Fruit fly (Drosophila melanogaster): Measurements from ENCODE around the gene Gart.

DNA sequence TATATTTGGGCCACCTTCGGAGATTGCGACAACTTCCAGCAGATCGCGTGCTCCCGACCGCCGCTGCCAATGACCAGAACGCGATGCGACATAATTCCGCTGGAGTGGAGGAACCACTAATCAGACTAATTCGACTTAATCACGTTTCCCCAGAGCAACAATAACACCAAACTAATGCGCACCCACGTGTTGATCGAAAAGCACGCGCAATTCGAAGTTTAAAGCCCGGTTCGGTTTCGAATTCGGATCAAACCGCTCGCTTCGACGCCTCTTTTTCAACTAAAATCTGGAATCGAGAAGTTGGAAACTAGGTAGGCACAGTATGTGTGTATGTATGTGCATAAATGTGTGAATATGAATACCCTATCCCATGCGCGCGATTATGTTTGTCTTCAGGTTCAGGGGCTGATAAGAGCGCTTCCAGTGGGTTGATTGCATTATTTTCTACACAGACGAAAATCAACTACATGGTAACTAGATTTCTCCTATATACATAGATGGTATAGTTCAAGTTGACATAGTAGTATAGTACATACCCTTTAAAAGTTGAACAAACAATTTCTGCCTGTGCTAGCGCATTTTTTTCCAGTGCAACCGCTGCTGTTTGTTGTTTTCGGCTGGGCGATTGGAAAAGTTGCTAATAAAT is at the start of gene Gart:
- TF ChIP-seq Myc (optimal IDR thresholded peaks at IDR 0.05) (no peak), Sin3A (optimal IDR thresholded peaks at IDR 0.05) (no peak), psq (optimal IDR thresholded peaks at IDR 0.05) (no peak), insv (optimal IDR thresholded peaks at IDR 0.05) (no peak), h (optimal IDR thresholded peaks at IDR 0.05) (no peak)
